Fruit fly (Drosophila melanogaster) whole organism, embryonic: ENCODE measurements around the gene CG9269.

Experiments used
- B-H1 ChIP-seq: fragments of 200-800 bp; sonication (Bioruptor generic); IDR thresholded peaks from 3 replicates; pipeline ENCODE4 v1.3.6; 2022; ENCODE audit warnings: missing biosample characterization, missing genetic modification characterization
- CG10267 ChIP-seq: fragments of 200-800 bp; sonication (Bioruptor generic); optimal IDR thresholded peaks from 2 replicates; lab custom pipeline; 2018; ENCODE audit warnings: missing biosample characterization, mild to moderate bottlenecking, missing genetic modification characterization, moderate library complexity
- CG12391 ChIP-seq: fragments of 200-800 bp; sonication (Bioruptor generic); optimal IDR thresholded peaks from 3 replicates; lab custom pipeline; 2018; ENCODE audit warnings: missing biosample characterization, mild to moderate bottlenecking, missing genetic modification characterization, moderate library complexity
- CG13296 ChIP-seq: fragments of 200-800 bp; sonication (Bioruptor generic); optimal IDR thresholded peaks from 3 replicates; lab custom pipeline; 2018; ENCODE audit warnings: missing biosample characterization, mild to moderate bottlenecking, missing genetic modification characterization
- CG1647 ChIP-seq: fragments of 200-800 bp; sonication (Bioruptor generic); optimal IDR thresholded peaks from 3 replicates; lab custom pipeline; 2016; ENCODE audit warnings: missing biosample characterization, missing genetic modification characterization
- CG17328 ChIP-seq: fragments of 200-800 bp; sonication (Bioruptor generic); IDR thresholded peaks from 2 replicates; pipeline ENCODE4 v1.3.6; 2022; ENCODE audit warnings: missing biosample characterization, missing genetic modification characterization
- CG17612 ChIP-seq: fragments of 200-800 bp; sonication (Bioruptor generic); IDR thresholded peaks from 2 replicates; pipeline ENCODE4 v1.3.6; 2022; ENCODE audit warnings: missing biosample characterization, missing genetic modification characterization
- CG2120 ChIP-seq: fragments of 200-800 bp; sonication (Bioruptor generic); optimal IDR thresholded peaks from 3 replicates; lab custom pipeline; 2016; ENCODE audit warnings: missing biosample characterization, missing genetic modification characterization
- CG2202 ChIP-seq: fragments of 200-800 bp; sonication (Bioruptor generic); optimal IDR thresholded peaks from 2 replicates; lab custom pipeline; 2018; ENCODE audit warnings: missing biosample characterization, mild to moderate bottlenecking, missing genetic modification characterization
- CG30431 ChIP-seq: fragments of 200-800 bp; sonication (Bioruptor generic); optimal IDR thresholded peaks from 2 replicates; lab custom pipeline; 2017; ENCODE audit warnings: missing biosample characterization, missing genetic modification characterization
- CG34422 ChIP-seq: fragments of 200-800 bp; sonication (Bioruptor generic); IDR thresholded peaks from 3 replicates; pipeline ENCODE4 v1.3.6; 2022; ENCODE audit warnings: missing biosample characterization, missing genetic modification characterization
- CG3726 ChIP-seq: fragments of 200-800 bp; sonication (Bioruptor generic); IDR thresholded peaks from 3 replicates; pipeline ENCODE4, ENCODE4 v1.3.6; 2022; ENCODE audit warnings: missing biosample characterization, missing genetic modification characterization
- CG3838 ChIP-seq: fragments of 200-800 bp; sonication (Bioruptor generic); optimal IDR thresholded peaks from 3 replicates; lab custom pipeline; 2016; ENCODE audit warnings: missing biosample characterization, missing genetic modification characterization
- CG6683 ChIP-seq: fragments of 200-800 bp; sonication (Bioruptor generic); optimal IDR thresholded peaks from 2 replicates; lab custom pipeline; 2017; ENCODE audit warnings: missing biosample characterization, mild to moderate bottlenecking, missing genetic modification characterization, missing genetic modification reagents
- CG7357 ChIP-seq: fragments of 200-800 bp; sonication (Bioruptor generic); IDR thresholded peaks from 3 replicates; pipeline ENCODE4 v1.3.6; 2022; ENCODE audit warnings: missing biosample characterization, missing genetic modification characterization
- CG7556 ChIP-seq: fragments of 200-800 bp; sonication (Bioruptor generic); optimal IDR thresholded peaks from 2 replicates; lab custom pipeline; 2017; ENCODE audit warnings: missing biosample characterization, mild to moderate bottlenecking, missing genetic modification characterization
- CG7839 ChIP-seq: fragments of 200-800 bp; sonication (Bioruptor generic); optimal IDR thresholded peaks from 3 replicates; lab custom pipeline; 2018; ENCODE audit warnings: missing biosample characterization, mild to moderate bottlenecking, missing genetic modification characterization, moderate library complexity
- CG8388 ChIP-seq: fragments of 200-800 bp; sonication (Bioruptor generic); optimal IDR thresholded peaks from 2 replicates; lab custom pipeline; 2019; ENCODE audit warnings: missing biosample characterization, mild to moderate bottlenecking, missing genetic modification characterization, moderate library complexity
- CG8765 ChIP-seq: fragments of 200-800 bp; sonication (Bioruptor generic); IDR thresholded peaks from 2 replicates; pipeline ENCODE4 v1.3.6; 2022; ENCODE audit warnings: missing biosample characterization, missing genetic modification characterization
- CG9876 ChIP-seq: fragments of 200-800 bp; sonication (Bioruptor generic); optimal IDR thresholded peaks from 2 replicates; lab custom pipeline; 2016; ENCODE audit warnings: missing biosample characterization, missing genetic modification characterization
- Doc2 ChIP-seq: fragments of 200-800 bp; sonication (Bioruptor generic); IDR thresholded peaks from 2 replicates; pipeline ENCODE4 v1.3.6; 2022; ENCODE audit warnings: missing biosample characterization, missing genetic modification characterization
- E2f2 ChIP-seq: fragments of 200-800 bp; sonication (Bioruptor generic); IDR thresholded peaks from 2 replicates; pipeline ENCODE4 v1.3.6; 2022; ENCODE audit warnings: missing biosample characterization, missing genetic modification characterization
- Ets97D ChIP-seq: fragments of 200-800 bp; sonication (Bioruptor generic); optimal IDR thresholded peaks from 3 replicates; lab custom pipeline; 2016; ENCODE audit warnings: missing biosample characterization, missing genetic modification characterization
- HLH54F ChIP-seq: fragments of 200-800 bp; sonication (Bioruptor generic); optimal IDR thresholded peaks from 3 replicates; lab custom pipeline; 2016; ENCODE audit warnings: missing biosample characterization, missing genetic modification characterization
- Lim3 ChIP-seq: fragments of 200-800 bp; sonication (Bioruptor generic); IDR thresholded peaks from 2 replicates; pipeline ENCODE4 v1.3.6; 2022; ENCODE audit warnings: missing biosample characterization, missing genetic modification characterization
- Myb ChIP-seq: fragments of 200-800 bp; sonication (Bioruptor generic); optimal IDR thresholded peaks from 2 replicates; lab custom pipeline; 2016; ENCODE audit warnings: missing biosample characterization, missing genetic modification characterization
- Pdp1 ChIP-seq, 2 experiments: fragments of 200-800 bp; sonication (Bioruptor generic); optimal IDR thresholded peaks; 3 replicates each; lab custom pipeline; 2016; ENCODE audit warnings: missing biosample characterization in 2 of 2, missing genetic modification characterization in 2 of 2, mild to moderate bottlenecking in 1 of 2, moderate library complexity in 1 of 2
- Trl ChIP-seq, 3 experiments: fragments of >200 bp in 2 of 3; fragments of 200-800 bp in 1 of 3; sonication (Bioruptor generic) in 1 of 3; optimal IDR thresholded peaks; 2 replicates in 1 of 3; 3 replicates in 2 of 3; lab custom pipeline; 2016 to 2017; ENCODE audit warnings: missing biosample characterization in 1 of 3, missing genetic modification characterization in 1 of 3
- az2 ChIP-seq: fragments of 200-800 bp; sonication (Bioruptor generic); optimal IDR thresholded peaks from 3 replicates; lab custom pipeline; 2016; ENCODE audit warnings: missing biosample characterization, missing genetic modification characterization
- caup ChIP-seq: fragments of 200-800 bp; sonication (Bioruptor generic); optimal IDR thresholded peaks from 3 replicates; lab custom pipeline; 2017; ENCODE audit warnings: missing biosample characterization, mild to moderate bottlenecking, missing genetic modification characterization, moderate library complexity; ENCODE audit not compliant: severe bottlenecking
- cg ChIP-seq: fragments of 200-800 bp; sonication (Bioruptor generic); optimal IDR thresholded peaks from 3 replicates; lab custom pipeline; 2019; ENCODE audit warnings: missing biosample characterization, mild to moderate bottlenecking, missing genetic modification characterization, moderate library complexity
- ci ChIP-seq: fragments of 200-800 bp; sonication (Bioruptor generic); IDR thresholded peaks from 3 replicates; pipeline ENCODE4 v1.3.6; 2022; ENCODE audit warnings: missing biosample characterization, missing genetic modification characterization
- dpn ChIP-seq, 2 experiments: fragments of 200-800 bp; sonication (Bioruptor generic); optimal IDR thresholded peaks; 3 replicates each; lab custom pipeline; 2016; ENCODE audit warnings: missing biosample characterization in 2 of 2, missing genetic modification characterization in 2 of 2
- en ChIP-seq: fragments of 200-800 bp; sonication (Bioruptor generic); optimal IDR thresholded peaks from 2 replicates; lab custom pipeline; 2016; ENCODE audit warnings: missing biosample characterization, missing genetic modification characterization
- esg ChIP-seq: fragments of 200-800 bp; sonication (Bioruptor generic); conservative IDR thresholded peaks from 2 replicates; pipeline ENCODE4 v1.3.6; 2022; ENCODE audit warnings: missing biosample characterization, missing genetic modification characterization
- exex ChIP-seq: fragments of 200-800 bp; sonication (Bioruptor generic); optimal IDR thresholded peaks from 4 replicates; lab custom pipeline; 2018; ENCODE audit warnings: missing biosample characterization, mild to moderate bottlenecking, missing genetic modification characterization, moderate library complexity
- gce ChIP-seq: fragments of 200-800 bp; sonication (Bioruptor generic); IDR thresholded peaks from 3 replicates; pipeline ENCODE4 v1.3.6; 2022; ENCODE audit warnings: missing biosample characterization, missing genetic modification characterization
- gfzf ChIP-seq: fragments of 200-800 bp; sonication (Bioruptor generic); optimal IDR thresholded peaks from 2 replicates; lab custom pipeline; 2016; ENCODE audit warnings: missing biosample characterization, mild to moderate bottlenecking, missing genetic modification characterization, moderate library complexity
- hkb ChIP-seq, 2 experiments: fragments of 200-800 bp in 1 of 2; fragments of >200 bp in 1 of 2; sonication (Bioruptor generic) in 1 of 2; IDR thresholded peaks in 1 of 2; optimal IDR thresholded peaks in 1 of 2; 2 replicates each; pipeline versions ENCODE4 v1.3.6 to Lab custom; 2017 to 2022; ENCODE audit warnings: missing biosample characterization in 1 of 2, missing genetic modification characterization in 1 of 2
- hth ChIP-seq: fragments of >200 bp; optimal IDR thresholded peaks from 2 replicates; lab custom pipeline; 2017; ENCODE audit warnings: inconsistent platforms
- kay ChIP-seq: fragments of 200-800 bp; sonication (Bioruptor generic); optimal IDR thresholded peaks from 2 replicates; lab custom pipeline; 2016; ENCODE audit warnings: missing biosample characterization, missing genetic modification characterization
- luna ChIP-seq: fragments of 200-800 bp; sonication (Bioruptor generic); optimal IDR thresholded peaks from 2 replicates; lab custom pipeline; 2016; ENCODE audit warnings: missing biosample characterization, missing genetic modification characterization
- odd ChIP-seq: fragments of 200-800 bp; sonication (Bioruptor generic); optimal IDR thresholded peaks from 2 replicates; lab custom pipeline; 2017; ENCODE audit warnings: missing biosample characterization, mild to moderate bottlenecking, missing genetic modification characterization
- pfk ChIP-seq: fragments of 200-800 bp; sonication (Bioruptor generic); optimal IDR thresholded peaks from 2 replicates; lab custom pipeline; 2018; ENCODE audit warnings: missing biosample characterization, mild to moderate bottlenecking, missing genetic modification characterization, moderate library complexity
- so ChIP-seq: fragments of 200-800 bp; sonication (Bioruptor generic); IDR thresholded peaks from 3 replicates; pipeline ENCODE4 v1.3.6; 2022; ENCODE audit warnings: missing biosample characterization, missing genetic modification characterization
- unc-4 ChIP-seq: fragments of 200-800 bp; sonication (Bioruptor generic); IDR thresholded peaks from 2 replicates; pipeline ENCODE4 v1.3.6; 2022; ENCODE audit warnings: missing biosample characterization, missing genetic modification characterization; ENCODE audit not compliant: partially characterized antibody
- usp ChIP-seq: fragments of >200 bp; optimal IDR thresholded peaks from 2 replicates; lab custom pipeline; 2017; ENCODE audit warnings: missing biosample characterization, missing genetic modification characterization
- zen ChIP-seq: fragments of 200-800 bp; sonication (Bioruptor generic); optimal IDR thresholded peaks from 3 replicates; lab custom pipeline; 2018; ENCODE audit warnings: missing biosample characterization, mild to moderate bottlenecking, missing genetic modification characterization, moderate library complexity

Gene CG9269

dm6 chr3R:13644778-13645660 lies 29.3 kb downstream of the CG9269 start (continued):
- TF ChIP-seq CG10267 (peak; percentile 33), dpn (GFP tag; optimal IDR thresholded peaks at IDR 0.05; lab: Kevin White, UChicago) (no peak), CG2120 (GFP tag; lab: Kevin White, UChicago) (peak; percentile 49), en (GFP tag; lab: Kevin White, UChicago) (no peak), CG6683 (GFP tag; lab: Kevin White, UChicago) (peak; percentile 25), Lim3 (GFP tag; lab: Robert Waterston, UW) (no peak), B-H1 (GFP tag; lab: Robert Waterston, UW) (peak; percentile 27; the same call in 1 of the 3 replicates), E2f2 (peak; percentile 33; the same call in 1 of the 2 replicates), CG34422 (GFP tag; lab: Robert Waterston, UW) (peak; percentile 84; the same call in 1 of the 3 replicates), CG9876 (GFP tag; lab: Kevin White, UChicago) (no peak), az2 (GFP tag; lab: Kevin White, UChicago) (peak; percentile 22), caup (GFP tag; lab: Kevin White, UChicago) (peak; percentile 4), CG7357 (GFP tag; lab: Robert Waterston, UW) (no peak), HLH54F (GFP tag; lab: Kevin White, UChicago) (no peak), odd (GFP tag; lab: Kevin White, UChicago) (peak; percentile 43), CG7839 (tag; lab: Kevin White, UChicago) (no peak), CG3838 (GFP tag; lab: Kevin White, UChicago) (no peak), ci (GFP tag; lab: Robert Waterston, UW) (peak; percentile 70; the same call in 2 of the 3 replicates), unc-4 (GFP tag; lab: Robert Waterston, UW) (no peak), CG12391 (tag; lab: Kevin White, UChicago) (peak; percentile 42), hth (lab: Kevin White, UChicago) (no peak), CG8765 (GFP tag; lab: Robert Waterston, UW) (no peak), Ets97D (GFP tag; lab: Kevin White, UChicago) (no peak), CG8388 (GFP tag; lab: Kevin White, UChicago) (no peak), zen (tag; lab: Kevin White, UChicago) (no peak), CG13296 (GFP tag; lab: Kevin White, UChicago) (peak; percentile 27), Trl (optimal IDR thresholded peaks at IDR 0.05; lab: Kevin White, UChicago) (peak; percentile 88 to 93), Trl (GFP tag; optimal IDR thresholded peaks at IDR 0.05; lab: Kevin White, UChicago) (no peak), pfk (GFP tag; lab: Kevin White, UChicago) (no peak), CG1647 (GFP tag; lab: Kevin White, UChicago) (no peak), CG3726 (no peak), Doc2 (GFP tag; lab: Robert Waterston, UW) (no peak), kay (GFP tag; lab: Kevin White, UChicago) (peak; percentile 6), cg (GFP tag; lab: Kevin White, UChicago) (peak; percentile 92), esg (GFP tag; lab: Robert Waterston, UW) (peak; percentile 6; the same call in 1 of the 2 replicates), CG2202 (tag; lab: Kevin White, UChicago) (no peak), Pdp1 (GFP tag; optimal IDR thresholded peaks at IDR 0.05; lab: Kevin White, UChicago) (peak in 1 of 2 experiments; percentile 84), CG17612 (GFP tag; lab: Robert Waterston, UW) (no peak), gfzf (no peak), hkb (optimal IDR thresholded peaks at IDR 0.05; lab: Kevin White, UChicago) (no peak), hkb (GFP tag; IDR thresholded peaks at IDR 0.05; lab: Robert Waterston, UW) (peak; percentile 59), exex (tag; lab: Kevin White, UChicago) (no peak), CG17328 (GFP tag; lab: Robert Waterston, UW) (no peak), Myb (no peak), gce (GFP tag; lab: Robert Waterston, UW) (no peak; the same call in 2 of the 3 replicates), CG7556 (GFP tag; lab: Kevin White, UChicago) (peak; percentile 34), so (GFP tag; lab: Robert Waterston, UW) (no peak; the same call in 2 of the 3 replicates), CG30431 (GFP tag; lab: Kevin White, UChicago) (no peak), usp (GFP tag; lab: Kevin White, UChicago) (no peak), luna (GFP tag; lab: Kevin White, UChicago) (no peak)
